Fruit fly (Drosophila melanogaster): ENCODE results near the gene CG14323.

The CG14323 gene

dm6 chr3R:17622062-17622766 is at the start of gene CG14323 (continued):
- no peak for TF ChIP-seq MTF-1 (GFP tag; optimal IDR thresholded peaks at IDR 0.05; ENCODE audit: borderline replicate concordance)
- no peak for TF ChIP-seq sd (tag; optimal IDR thresholded peaks at IDR 0.05)
- no peak for TF ChIP-seq ato (GFP tag; IDR thresholded peaks at IDR 0.05; ENCODE audit: partially characterized antibody)
- TF ChIP-seq CG4730 (GFP tag; IDR thresholded peaks at IDR 0.05): no peak
- TF ChIP-seq al (GFP tag; IDR thresholded peaks at IDR 0.05): no peak
- no peak for TF ChIP-seq sc (optimal IDR thresholded peaks at IDR 0.05)
- TF ChIP-seq sc (GFP tag; optimal IDR thresholded peaks at IDR 0.05): no peak
- TF ChIP-seq dm (GFP tag; optimal IDR thresholded peaks at IDR 0.05): no peak
- no peak for TF ChIP-seq sr (GFP tag; IDR thresholded peaks at IDR 0.05)
- TF ChIP-seq h (optimal IDR thresholded peaks at IDR 0.05): no peak
- TF ChIP-seq esg (GFP tag; conservative IDR thresholded peaks at IDR 0.05): no peak
- TF ChIP-seq Dek (tag; optimal IDR thresholded peaks at IDR 0.05): no peak
- no peak for TF ChIP-seq CG4424 (GFP tag; optimal IDR thresholded peaks at IDR 0.05)
- TF ChIP-seq CG6654 (GFP tag; optimal IDR thresholded peaks at IDR 0.05): no peak
- TF ChIP-seq ftz-f1 (GFP tag; optimal IDR thresholded peaks at IDR 0.05): no peak
- TF ChIP-seq caup (GFP tag; optimal IDR thresholded peaks at IDR 0.05; ENCODE audit: severe bottlenecking): no peak
- TF ChIP-seq sens (GFP tag): peak; percentile 48
- TF ChIP-seq NC2β (GFP tag; optimal IDR thresholded peaks at IDR 0.05): no peak
- no peak for TF ChIP-seq Dfd (GFP tag; optimal IDR thresholded peaks at IDR 0.05)
- TF ChIP-seq Xrp1 (GFP tag; IDR thresholded peaks at IDR 0.05): no peak

dm6 chr3R:17670857-17671336 is 49.0 kb upstream of the CG14323 start, which contains the start of the genes CG7523 and Mps1:
TSS of gene CG7523 (minus strand) at chr3R:17670895.
TSS of gene Mps1 (plus strand) at chr3R:17671271.
- TF ChIP-seq dati (GFP tag; IDR thresholded peaks at IDR 0.05) (no peak), MBD-R2 (GFP tag; IDR thresholded peaks at IDR 0.05) (peak; percentile 63), nmo (GFP tag; optimal IDR thresholded peaks at IDR 0.05) (peak; percentile 40), Dp (GFP tag; optimal IDR thresholded peaks at IDR 0.05) (peak; percentile 78), jing (GFP tag; optimal IDR thresholded peaks at IDR 0.05) (no peak), fd96Cb (tag; optimal IDR thresholded peaks at IDR 0.05) (no peak), org-1 (GFP tag; optimal IDR thresholded peaks at IDR 0.05) (no peak), CG12104 (GFP tag; optimal IDR thresholded peaks at IDR 0.05) (no peak), eyg (GFP tag; optimal IDR thresholded peaks at IDR 0.05) (no peak), hkb (optimal IDR thresholded peaks at IDR 0.05) (peak; percentile 3), hkb (GFP tag; IDR thresholded peaks at IDR 0.05) (no peak), shn (GFP tag; optimal IDR thresholded peaks at IDR 0.05) (no peak), Sin3A (optimal IDR thresholded peaks at IDR 0.05) (no peak), Stat92E (GFP tag; optimal IDR thresholded peaks at IDR 0.05) (peak in 1 of 3 experiments; percentile 36), gfzf (GFP tag; optimal IDR thresholded peaks at IDR 0.05) (peak; percentile 65), tap (tag; optimal IDR thresholded peaks at IDR 0.05) (no peak), onecut (GFP tag; IDR thresholded peaks at IDR 0.05) (peak; percentile 49; the same call in 1 of the 2 replicates), CG15269 (tag; optimal IDR thresholded peaks at IDR 0.05) (no peak), Doc2 (GFP tag; IDR thresholded peaks at IDR 0.05) (no peak), CG8388 (GFP tag; optimal IDR thresholded peaks at IDR 0.05) (peak; percentile 41), CG4617 (GFP tag; optimal IDR thresholded peaks at IDR 0.05; ENCODE audit: borderline replicate concordance) (peak; percentile 51), CG9797 (GFP tag; optimal IDR thresholded peaks at IDR 0.05) (peak; percentile 53), Hr78 (GFP tag; optimal IDR thresholded peaks at IDR 0.05) (no peak), pan (optimal IDR thresholded peaks at IDR 0.05) (no peak), pan (GFP tag; optimal IDR thresholded peaks at IDR 0.05 in 1 of 2, IDR thresholded peaks at IDR 0.05 in 1 of 2) (peak in 1 of 2 experiments; percentile 31), Abd-B (GFP tag; optimal IDR thresholded peaks at IDR 0.05) (peak; percentile 66), CoRest (tag; optimal IDR thresholded peaks at IDR 0.05) (peak; percentile 16), stwl (tag; optimal IDR thresholded peaks at IDR 0.05) (peak; percentile 87), Nf-YA (GFP tag; IDR thresholded peaks at IDR 0.05) (no peak), BEAF-32 (GFP tag; optimal IDR thresholded peaks at IDR 0.05) (peak; percentile 36), tup (GFP tag; optimal IDR thresholded peaks at IDR 0.05) (no peak)

Measured in whole organism, embryonic.